Worm (Caenorhabditis elegans): ENCODE measurements around the gene mpc-1.

ce11 chrIII:4391938-4392337 lies 21.3 kb upstream of the mpc-1 start:
- TF ChIP-seq lin-13 (GFP tag; optimal IDR thresholded peaks at IDR 0.05) = no peak
- TF ChIP-seq unc-55 (GFP tag; optimal IDR thresholded peaks at IDR 0.05) = no peak
- no peak for TF ChIP-seq nhr-77 (tag; optimal IDR thresholded peaks at IDR 0.05)
- no peak for TF ChIP-seq peb-1 (tag; optimal IDR thresholded peaks at IDR 0.05)
- no peak for TF ChIP-seq nhr-237 (tag; optimal IDR thresholded peaks at IDR 0.05)
- no peak for TF ChIP-seq mdl-1 (tag; optimal IDR thresholded peaks at IDR 0.05)
- TF ChIP-seq nhr-23 (tag; optimal IDR thresholded peaks at IDR 0.05) = no peak
- TF ChIP-seq F13H6.1 (tag; optimal IDR thresholded peaks at IDR 0.05) = no peak
- no peak for TF ChIP-seq ztf-11 (tag; optimal IDR thresholded peaks at IDR 0.05)

All from whole organism, L2 larva.